Fruit fly (Drosophila melanogaster): ENCODE data around the gene Tspo.

The Tspo gene

dm6 chr2L:549637-550036 lies 9.8 kb upstream of the Tspo start:
- TF ChIP-seq Hr83 (GFP tag; optimal IDR thresholded peaks at IDR 0.05; ENCODE audit: poor library complexity, severe bottlenecking) (no peak), CG32264 (GFP tag; optimal IDR thresholded peaks at IDR 0.05) (no peak), Rel (GFP tag; optimal IDR thresholded peaks at IDR 0.05) (no peak), Rel (tag; optimal IDR thresholded peaks at IDR 0.05) (no peak), Sp1 (GFP tag; optimal IDR thresholded peaks at IDR 0.05) (no peak), Hr78 (GFP tag; optimal IDR thresholded peaks at IDR 0.05) (no peak), sage (GFP tag; optimal IDR thresholded peaks at IDR 0.05) (no peak), GATAd (GFP tag; optimal IDR thresholded peaks at IDR 0.05) (no peak), dsf (GFP tag; optimal IDR thresholded peaks at IDR 0.05; ENCODE audit: borderline replicate concordance) (no peak), lola (GFP tag; optimal IDR thresholded peaks at IDR 0.05) (no peak), dmrt93B (GFP tag; optimal IDR thresholded peaks at IDR 0.05) (no peak), CrebA (GFP tag; optimal IDR thresholded peaks at IDR 0.05; ENCODE audit: borderline replicate concordance) (no peak), Dfd (GFP tag; optimal IDR thresholded peaks at IDR 0.05) (no peak), dl (GFP tag; optimal IDR thresholded peaks at IDR 0.05; ENCODE audit: insufficient read depth in 1 of 2, partially characterized antibody in 2 of 2) (no peak), HLH106 (tag; optimal IDR thresholded peaks at IDR 0.05) (no peak)

- TF ChIP-seq br (GFP tag; optimal IDR thresholded peaks at IDR 0.05) (no peak), Sp1 (GFP tag; optimal IDR thresholded peaks at IDR 0.05) (peak; percentile 26), fru (GFP tag; optimal IDR thresholded peaks at IDR 0.05) (no peak), OdsH (GFP tag; optimal IDR thresholded peaks at IDR 0.05) (peak; percentile 43), dl (GFP tag; optimal IDR thresholded peaks at IDR 0.05; ENCODE audit: insufficient read depth in 1 of 2, partially characterized antibody in 2 of 2) (peak; percentile 35 to 39), CrebA (GFP tag; optimal IDR thresholded peaks at IDR 0.05; ENCODE audit: borderline replicate concordance) (no peak), h (GFP tag; optimal IDR thresholded peaks at IDR 0.05) (peak; percentile 51), rgr (GFP tag; optimal IDR thresholded peaks at IDR 0.05) (peak; percentile 2), Hr83 (GFP tag; optimal IDR thresholded peaks at IDR 0.05; ENCODE audit: poor library complexity, severe bottlenecking) (peak; percentile 61), dmrt93B (GFP tag; optimal IDR thresholded peaks at IDR 0.05) (no peak), Rel (GFP tag; optimal IDR thresholded peaks at IDR 0.05) (peak; percentile 27), Rel (tag; optimal IDR thresholded peaks at IDR 0.05) (peak; percentile 74), Dif (GFP tag; optimal IDR thresholded peaks at IDR 0.05; ENCODE audit: partially characterized antibody) (peak; percentile 69), usp (GFP tag; optimal IDR thresholded peaks at IDR 0.05) (no peak), Jra (GFP tag; optimal IDR thresholded peaks at IDR 0.05) (peak; percentile 91), woc (GFP tag; optimal IDR thresholded peaks at IDR 0.05) (no peak)
Observed at dm6 chr2L:552432-552929, 6.9 kb upstream of the Tspo start, which contains the start of gene Ets21C. Gene Ets21C (minus strand): TSS chr2L:552923.

- no peak for TF ChIP-seq ey (GFP tag; optimal IDR thresholded peaks at IDR 0.05)
- TF ChIP-seq rgr (GFP tag; optimal IDR thresholded peaks at IDR 0.05): no peak
- no peak for TF ChIP-seq Rel (GFP tag; optimal IDR thresholded peaks at IDR 0.05)
- TF ChIP-seq Rel (tag; optimal IDR thresholded peaks at IDR 0.05): no peak
- TF ChIP-seq fru (GFP tag; optimal IDR thresholded peaks at IDR 0.05): no peak
- no peak for TF ChIP-seq lola (GFP tag; optimal IDR thresholded peaks at IDR 0.05)
- TF ChIP-seq sage (GFP tag; optimal IDR thresholded peaks at IDR 0.05): no peak
- TF ChIP-seq jim (GFP tag; optimal IDR thresholded peaks at IDR 0.05): no peak
- TF ChIP-seq Vsx2 (GFP tag; optimal IDR thresholded peaks at IDR 0.05; ENCODE audit: partially characterized antibody): no peak
- no peak for TF ChIP-seq Hr83 (GFP tag; optimal IDR thresholded peaks at IDR 0.05; ENCODE audit: poor library complexity, severe bottlenecking)
- no peak for TF ChIP-seq dl (GFP tag; optimal IDR thresholded peaks at IDR 0.05; ENCODE audit: insufficient read depth in 1 of 2, partially characterized antibody in 2 of 2)
- no peak for TF ChIP-seq usp (GFP tag; optimal IDR thresholded peaks at IDR 0.05)
- TF ChIP-seq CrebA (GFP tag; optimal IDR thresholded peaks at IDR 0.05; ENCODE audit: borderline replicate concordance): no peak
- no peak for TF ChIP-seq Jra (GFP tag; optimal IDR thresholded peaks at IDR 0.05)
- TF ChIP-seq woc (GFP tag; optimal IDR thresholded peaks at IDR 0.05): no peak
Observed at dm6 chr2L:559770-560567, 557 bp downstream of the Tspo start, which contains the start of gene rempA. Gene rempA (minus strand): TSS chr2L:560310.

dm6 chr2L:563314-563713 lies 3.9 kb downstream of the Tspo start:
- TF ChIP-seq woc (GFP tag; optimal IDR thresholded peaks at IDR 0.05): no peak
- TF ChIP-seq Myc (optimal IDR thresholded peaks at IDR 0.05): no peak
- no peak for TF ChIP-seq dsf (GFP tag; optimal IDR thresholded peaks at IDR 0.05; ENCODE audit: borderline replicate concordance)
- no peak for TF ChIP-seq CG9705 (GFP tag; optimal IDR thresholded peaks at IDR 0.05)
- TF ChIP-seq Hr78 (GFP tag; optimal IDR thresholded peaks at IDR 0.05): no peak
- TF ChIP-seq rgr (GFP tag; optimal IDR thresholded peaks at IDR 0.05): no peak
- no peak for TF ChIP-seq OdsH (GFP tag; optimal IDR thresholded peaks at IDR 0.05)
- TF ChIP-seq brk (GFP tag; optimal IDR thresholded peaks at IDR 0.05): no peak
- no peak for TF ChIP-seq N (GFP tag; optimal IDR thresholded peaks at IDR 0.05)
- TF ChIP-seq Dfd (GFP tag; optimal IDR thresholded peaks at IDR 0.05): no peak
- no peak for TF ChIP-seq pan (optimal IDR thresholded peaks at IDR 0.05)
- no peak for TF ChIP-seq Vsx2 (GFP tag; optimal IDR thresholded peaks at IDR 0.05; ENCODE audit: partially characterized antibody)
- TF ChIP-seq Mio (GFP tag; optimal IDR thresholded peaks at IDR 0.05): no peak
- no peak for TF ChIP-seq Rel (GFP tag; optimal IDR thresholded peaks at IDR 0.05)
- no peak for TF ChIP-seq Rel (tag; optimal IDR thresholded peaks at IDR 0.05)
- TF ChIP-seq CG32264 (GFP tag; optimal IDR thresholded peaks at IDR 0.05): no peak
- no peak for TF ChIP-seq br (GFP tag; optimal IDR thresholded peaks at IDR 0.05)
- TF ChIP-seq h (GFP tag; optimal IDR thresholded peaks at IDR 0.05): no peak
